Worm (Caenorhabditis elegans) whole organism, early embryonic: ENCODE data around the gene hrpf-2.
"Not testable (repeated sequence)": the region's sequence is repeated elsewhere in the genome, so short reads cannot be mapped to it uniquely, and the experiment has no call there.

Source experiments
- B0310.2 ChIP-seq: sonication (generic microtip); optimal IDR thresholded peaks from 2 replicates; lab custom pipeline; 2016; ENCODE audit warnings: mild to moderate bottlenecking, missing genetic modification characterization, missing compliant biosample characterization
- F13C5.2 ChIP-seq: sonication (generic microtip); optimal IDR thresholded peaks from 2 replicates; lab custom pipeline; 2017; ENCODE audit warnings: mild to moderate bottlenecking, missing genetic modification characterization, inconsistent platforms, missing compliant biosample characterization
- aly-1 ChIP-seq: sonication (generic microtip); optimal IDR thresholded peaks from 2 replicates; lab custom pipeline; 2016; ENCODE audit warnings: missing genetic modification characterization, missing compliant biosample characterization
- ama-1 ChIP-seq: fragments of 150-350 bp; optimal IDR thresholded peaks from 2 replicates; lab custom pipeline; 2014
- ceh-13 ChIP-seq: fragments of 200-800 bp; sonication (Bioruptor generic); optimal IDR thresholded peaks from 2 replicates; lab custom pipeline; 2018; ENCODE audit warnings: mild to moderate bottlenecking, missing genetic modification characterization, missing compliant biosample characterization
- ceh-36 ChIP-seq: sonication (generic microtip); optimal IDR thresholded peaks from 2 replicates; lab custom pipeline; 2016; ENCODE audit warnings: missing genetic modification characterization, inconsistent platforms, missing compliant biosample characterization
- ets-7 ChIP-seq: sonication (generic microtip); optimal IDR thresholded peaks from 2 replicates; lab custom pipeline; 2016; ENCODE audit warnings: missing genotype, missing genetic modification characterization, missing compliant biosample characterization
- flt-1 ChIP-seq: fragments of 200-800 bp; sonication (Bioruptor generic); IDR thresholded peaks from 2 replicates; pipeline ENCODE4 v1.3.6; 2022; ENCODE audit warnings: missing genetic modification characterization, missing compliant biosample characterization
- hmbx-1 ChIP-seq: sonication (generic microtip); optimal IDR thresholded peaks from 2 replicates; lab custom pipeline; 2016; ENCODE audit warnings: mild to moderate bottlenecking, missing genetic modification characterization, missing compliant biosample characterization
- hmg-4 ChIP-seq: fragments of 200-800 bp; sonication (Bioruptor generic); optimal IDR thresholded peaks from 2 replicates; lab custom pipeline; 2018; ENCODE audit warnings: mild to moderate bottlenecking, missing genetic modification characterization, missing compliant biosample characterization
- hnd-1 ChIP-seq: sonication (generic microtip); optimal IDR thresholded peaks from 2 replicates; lab custom pipeline; 2016; ENCODE audit warnings: missing genetic modification characterization, missing compliant biosample characterization
- pes-1 ChIP-seq: fragments of 200-800 bp; sonication (Bioruptor generic); IDR thresholded peaks from 2 replicates; pipeline ENCODE4 v1.3.6; 2022; ENCODE audit warnings: missing genetic modification reagents, missing genetic modification characterization, missing compliant biosample characterization
- scrt-1 ChIP-seq: fragments of 200-800 bp; sonication (Bioruptor generic); IDR thresholded peaks from 2 replicates; pipeline ENCODE4 v1.3.6; 2022; ENCODE audit warnings: missing genetic modification characterization, missing compliant biosample characterization
- sea-1 ChIP-seq: fragments of 200-800 bp; sonication (Bioruptor generic); conservative IDR thresholded peaks from 2 replicates; pipeline ENCODE4 v1.3.6; 2022; ENCODE audit warnings: missing genetic modification characterization, missing compliant biosample characterization
- tbx-11 ChIP-seq: fragments of 200-800 bp; sonication (Bioruptor generic); IDR thresholded peaks from 2 replicates; pipeline ENCODE4 v1.3.6; 2022; ENCODE audit warnings: missing genetic modification characterization, missing compliant biosample characterization
- tbx-37 ChIP-seq: fragments of 200-800 bp; sonication (Bioruptor generic); conservative IDR thresholded peaks from 2 replicates; pipeline ENCODE4 v1.3.6; 2022; ENCODE audit warnings: missing genetic modification reagents, missing genetic modification characterization, missing compliant biosample characterization
- tra-4 ChIP-seq: sonication (generic microtip); optimal IDR thresholded peaks from 2 replicates; lab custom pipeline; 2017; ENCODE audit warnings: missing genetic modification characterization, missing compliant biosample characterization

Gene hrpf-2

DNA sequence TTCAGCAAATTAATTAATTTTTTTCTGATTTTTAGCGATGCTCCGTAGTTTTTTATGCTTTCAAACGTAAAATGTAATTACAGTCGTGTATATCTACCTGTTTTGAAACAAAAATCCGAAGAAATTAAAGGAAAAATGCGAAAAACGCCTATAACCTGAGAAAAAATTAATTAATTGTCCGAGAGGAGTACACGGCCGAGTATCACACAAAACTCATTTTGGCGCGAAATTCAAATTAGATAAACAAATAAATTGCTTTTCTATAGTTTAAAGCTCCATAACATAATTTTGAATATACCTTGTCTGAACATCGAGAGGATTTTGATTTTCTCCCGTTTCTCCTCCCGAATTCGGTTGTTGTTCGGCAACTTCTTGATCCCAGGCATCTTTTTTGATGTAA lies 6.8 kb downstream of the hrpf-2 start:
- TF ChIP-seq ets-7 (tag; lab: Kevin White, UChicago): no peak

DNA sequence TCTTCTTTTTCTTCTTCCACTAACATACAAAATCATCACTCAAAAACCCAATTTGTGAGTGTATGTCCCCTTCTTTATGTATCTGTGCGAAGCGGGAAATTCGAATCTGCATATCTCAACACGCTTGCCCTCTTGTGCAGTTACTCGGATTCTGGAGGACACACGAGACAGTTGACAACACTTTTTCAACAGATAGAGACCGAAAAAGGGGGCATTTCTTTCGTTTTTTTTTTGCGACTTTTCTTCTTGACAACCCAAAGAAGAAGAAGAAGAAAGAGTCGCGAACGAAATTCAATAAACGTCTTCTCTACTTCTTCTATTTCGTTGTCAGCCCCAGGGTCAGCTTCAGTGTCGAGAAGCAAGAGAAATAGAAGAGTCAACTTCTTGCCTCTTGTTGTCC lies 10.3 kb downstream of the hrpf-2 start:
- TF ChIP-seq ceh-13 (GFP tag; lab: Kevin White, UChicago) (no peak), tbx-37 (GFP tag; lab: Robert Waterston, UW) (no peak), ets-7 (tag; lab: Kevin White, UChicago) (no peak), pes-1 (GFP tag; lab: Robert Waterston, UW) (no peak), hnd-1 (no peak), F13C5.2 (tag; lab: Kevin White, UChicago) (no peak), tra-4 (tag; lab: Kevin White, UChicago) (no peak), hmbx-1 (no peak), ama-1 (lab: Kevin White, UChicago) (no peak), flt-1 (GFP tag; lab: Robert Waterston, UW) (no peak), ceh-36 (no peak), aly-1 (tag; lab: Kevin White, UChicago) (no peak), B0310.2 (tag; lab: Kevin White, UChicago) (no peak), hmg-4 (no peak), scrt-1 (GFP tag; lab: Robert Waterston, UW) (no peak), sea-1 (GFP tag; lab: Robert Waterston, UW) (no peak), tbx-11 (no peak)

DNA sequence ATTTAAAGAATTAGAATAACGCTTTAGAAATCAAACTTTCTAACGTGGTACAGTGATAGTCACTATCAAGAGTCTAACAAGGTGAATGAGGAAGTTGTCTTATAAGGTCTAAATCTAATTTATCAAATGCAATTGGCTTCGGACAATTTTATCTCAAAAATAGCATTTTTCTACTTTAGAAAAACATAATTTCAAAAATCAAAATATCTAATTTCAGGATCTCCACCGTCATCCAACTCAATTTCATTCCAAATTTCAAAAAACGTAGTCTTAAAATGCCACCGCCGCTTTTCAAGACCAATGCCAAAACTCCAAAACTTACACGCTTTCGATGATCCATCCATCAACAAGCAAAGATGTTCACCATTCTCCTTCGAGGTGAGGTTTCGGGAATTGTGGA lies 11.3 kb downstream of the hrpf-2 start, which contains the start of gene Y73B6BL.270:
Gene Y73B6BL.270, plus strand, starts transcription at position 301 of the 400 bp plus-strand sequence.
- TF ChIP-seq F13C5.2 (tag; lab: Kevin White, UChicago) (no peak), flt-1 (GFP tag; lab: Robert Waterston, UW) (no peak), hmbx-1 (no peak), sea-1 (GFP tag; lab: Robert Waterston, UW) (no peak), B0310.2 (tag; lab: Kevin White, UChicago) (no peak), tbx-37 (GFP tag; lab: Robert Waterston, UW) (no peak), ceh-36 (no peak), scrt-1 (GFP tag; lab: Robert Waterston, UW) (no peak), tbx-11 (no peak), ets-7 (tag; lab: Kevin White, UChicago) (no peak), hnd-1 (no peak), pes-1 (GFP tag; lab: Robert Waterston, UW) (no peak), ceh-13 (GFP tag; lab: Kevin White, UChicago) (no peak)

DNA sequence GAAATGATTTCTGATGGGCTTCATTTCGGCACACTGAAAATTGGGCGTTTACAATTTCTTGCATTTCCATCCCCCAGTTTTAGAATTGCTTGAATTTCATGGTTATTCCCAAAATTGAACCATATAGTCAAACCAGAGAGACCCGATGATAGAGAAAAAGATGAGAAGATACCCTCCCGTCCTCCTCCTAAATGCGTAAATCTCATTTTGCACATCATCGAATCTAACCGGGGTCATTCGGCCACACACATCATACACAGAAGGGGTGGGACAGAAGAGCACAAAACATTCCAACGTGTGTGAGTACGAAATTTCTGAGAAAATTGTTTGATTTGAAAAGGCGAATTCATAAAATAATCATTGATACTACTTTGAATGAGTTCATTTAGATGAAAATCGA lies 12.7 kb downstream of the hrpf-2 start:
- TF ChIP-seq sea-1 (GFP tag; lab: Robert Waterston, UW): no peak
- no peak for TF ChIP-seq scrt-1 (GFP tag; lab: Robert Waterston, UW)
- no peak for TF ChIP-seq hnd-1
- TF ChIP-seq tbx-37 (GFP tag; lab: Robert Waterston, UW): no peak
- TF ChIP-seq flt-1 (GFP tag; lab: Robert Waterston, UW): no peak
- TF ChIP-seq hmbx-1: no peak
- TF ChIP-seq tra-4 (tag; lab: Kevin White, UChicago): no peak
- no peak for TF ChIP-seq hmg-4

DNA sequence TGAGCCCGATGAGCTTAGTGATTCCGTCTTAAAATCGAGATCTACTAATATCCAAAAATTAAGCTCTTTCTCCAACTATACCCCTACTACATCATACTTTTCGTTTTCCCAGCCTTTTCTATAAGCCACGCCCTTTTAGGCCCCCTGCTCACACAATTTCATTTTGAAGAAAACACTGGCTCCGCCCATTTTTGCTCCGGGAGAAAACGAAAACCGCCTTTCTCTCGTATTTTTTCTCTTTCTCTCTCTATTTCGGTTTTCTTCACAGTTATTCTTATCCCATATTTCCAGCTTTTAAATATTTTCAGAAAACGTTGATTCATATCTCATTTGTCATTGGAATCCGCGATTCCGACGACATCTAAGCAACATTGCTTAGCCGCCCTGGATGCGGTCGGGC lies 14.7 kb downstream of the hrpf-2 start, which contains the start of gene Y73B6BL.47:
Gene Y73B6BL.47, plus strand, starts transcription at position 301 of the 400 bp plus-strand sequence.
- TF ChIP-seq flt-1 (GFP tag; lab: Robert Waterston, UW): no peak

DNA sequence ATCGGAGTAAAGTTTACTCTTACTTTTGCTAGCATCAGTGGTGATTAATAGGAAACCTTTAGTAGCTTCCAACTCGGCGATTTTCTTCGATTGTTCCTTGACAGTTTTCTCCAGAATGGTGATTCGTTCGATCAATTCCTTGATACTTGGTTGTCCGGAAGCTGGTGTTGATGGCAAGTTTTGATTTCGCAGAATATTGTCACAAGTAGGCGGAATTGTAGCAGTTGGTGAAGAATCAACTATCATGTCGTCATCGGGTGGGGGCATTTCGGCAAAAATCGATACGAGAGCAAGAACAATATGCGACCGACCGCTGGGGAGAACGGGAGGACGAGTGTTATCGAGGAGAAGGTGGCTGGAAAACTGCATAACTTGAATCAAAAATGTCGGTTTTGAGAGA lies 29.1 kb downstream of the hrpf-2 start, which contains the start of gene Y73B6BL.289:
Gene Y73B6BL.289, plus strand, starts transcription at position 301 of the 400 bp plus-strand sequence.
- TF ChIP-seq tbx-11; aly-1 (tag; lab: Kevin White, UChicago); B0310.2 (tag; lab: Kevin White, UChicago): not testable (repeated sequence)

DNA sequence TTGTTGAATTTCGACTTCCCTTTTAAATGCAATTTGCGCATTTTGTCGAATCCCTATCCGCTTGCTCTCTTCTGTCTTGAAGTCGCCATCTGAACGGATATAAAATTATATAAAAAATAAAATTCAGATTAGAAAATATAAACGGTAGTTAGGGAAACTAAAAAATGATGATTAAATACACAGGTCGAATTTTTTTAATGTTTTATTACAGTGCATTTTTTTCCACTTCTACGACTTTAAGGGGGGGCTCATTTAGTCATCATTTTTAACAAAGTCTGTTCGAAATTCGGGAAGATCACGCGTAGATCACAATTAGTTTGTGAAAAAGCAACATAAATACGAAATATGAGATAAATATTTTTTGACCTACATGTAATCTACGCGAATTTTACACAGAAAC lies 33.4 kb downstream of the hrpf-2 start, which contains the start of gene Y73B6BL.14:
Gene Y73B6BL.14, minus strand, starts transcription at position 101 of the 400 bp plus-strand sequence.
- no peak for TF ChIP-seq ets-7 (tag; lab: Kevin White, UChicago)
- TF ChIP-seq F13C5.2 (tag; lab: Kevin White, UChicago): no peak
- TF ChIP-seq ama-1 (lab: Kevin White, UChicago): no peak
- TF ChIP-seq pes-1 (GFP tag; lab: Robert Waterston, UW): no peak

DNA sequence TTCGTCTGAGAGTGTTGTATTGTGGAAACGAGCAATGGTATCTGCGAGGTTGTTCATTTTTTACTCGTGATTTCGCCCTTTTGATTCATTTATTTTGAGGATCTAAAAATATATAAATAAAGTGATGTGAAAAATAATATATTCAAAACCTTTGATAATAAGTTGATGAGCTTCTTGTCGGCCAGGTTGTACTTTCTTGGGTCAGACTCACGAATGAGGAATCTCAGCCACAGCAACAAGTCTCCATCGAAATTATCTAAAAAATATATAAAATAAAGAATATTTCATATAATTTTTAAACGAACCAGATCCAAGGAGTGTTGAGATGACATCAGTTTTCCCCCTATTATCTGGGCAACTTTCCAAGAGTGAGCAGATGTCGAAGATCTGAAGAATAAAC lies 33.9 kb downstream of the hrpf-2 start, which contains the start of gene Y73B6BL.288:
Gene Y73B6BL.288, minus strand, starts transcription at position 101 of the 400 bp plus-strand sequence.
- TF ChIP-seq ceh-36 (no peak), F13C5.2 (tag; lab: Kevin White, UChicago) (no peak), tbx-11 (no peak), ets-7 (tag; lab: Kevin White, UChicago) (no peak), aly-1 (tag; lab: Kevin White, UChicago) (no peak)

DNA sequence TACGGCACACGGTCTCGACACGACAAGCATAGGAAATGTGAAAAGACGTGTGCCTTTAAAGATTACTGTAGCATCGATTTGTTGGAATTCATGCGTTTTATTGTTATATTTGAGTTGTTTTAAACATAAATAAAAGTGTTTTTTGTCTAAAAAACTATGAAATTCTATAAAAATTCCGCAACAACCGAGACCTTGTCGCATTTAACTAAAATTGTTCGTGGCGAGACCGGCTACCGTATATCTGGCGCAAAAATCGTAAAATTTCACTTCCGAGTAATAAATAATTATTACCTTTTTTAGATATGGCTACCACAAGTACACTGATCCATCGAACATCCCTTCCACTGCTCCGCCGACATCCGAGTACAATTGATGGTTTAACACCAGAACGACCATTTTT lies 39.0 kb downstream of the hrpf-2 start, which contains the start of gene ipla-6:
Gene ipla-6, plus strand, starts transcription at position 301 of the 400 bp plus-strand sequence.
- TF ChIP-seq F13C5.2 (tag; lab: Kevin White, UChicago) (no peak), tbx-37 (GFP tag; lab: Robert Waterston, UW) (no peak), sea-1 (GFP tag; lab: Robert Waterston, UW) (no peak), hnd-1 (no peak), ets-7 (tag; lab: Kevin White, UChicago) (no peak), ama-1 (lab: Kevin White, UChicago) (no peak), scrt-1 (GFP tag; lab: Robert Waterston, UW) (no peak), ceh-36 (no peak), hmbx-1 (no peak), pes-1 (GFP tag; lab: Robert Waterston, UW) (no peak), aly-1 (tag; lab: Kevin White, UChicago) (no peak)
